Worm (Caenorhabditis elegans): ENCODE data around the gene F13H8.8.

Gene F13H8.8

ce11 chrII:6245199-6245702 lies 22.6 kb downstream of the F13H8.8 start, which contains the start of gene blos-4:
Gene blos-4, plus strand, starts transcription at chrII:6245249.
- TF ChIP-seq med-1 (GFP tag; optimal IDR thresholded peaks at IDR 0.05; ENCODE audit: insufficient read depth) (no peak), klf-2 (GFP tag; conservative IDR thresholded peaks at IDR 0.05) (no peak), T22C8.4 (GFP tag; IDR thresholded peaks at IDR 0.05) (no peak), flt-1 (GFP tag; IDR thresholded peaks at IDR 0.05) (no peak), tab-1 (GFP tag; IDR thresholded peaks at IDR 0.05) (no peak), ztf-29 (GFP tag; IDR thresholded peaks at IDR 0.05) (no peak), ref-1 (GFP tag; conservative IDR thresholded peaks at IDR 0.05) (no peak), cog-1 (tag; optimal IDR thresholded peaks at IDR 0.05) (no peak), ztf-23 (GFP tag; IDR thresholded peaks at IDR 0.05) (no peak)

DNA sequence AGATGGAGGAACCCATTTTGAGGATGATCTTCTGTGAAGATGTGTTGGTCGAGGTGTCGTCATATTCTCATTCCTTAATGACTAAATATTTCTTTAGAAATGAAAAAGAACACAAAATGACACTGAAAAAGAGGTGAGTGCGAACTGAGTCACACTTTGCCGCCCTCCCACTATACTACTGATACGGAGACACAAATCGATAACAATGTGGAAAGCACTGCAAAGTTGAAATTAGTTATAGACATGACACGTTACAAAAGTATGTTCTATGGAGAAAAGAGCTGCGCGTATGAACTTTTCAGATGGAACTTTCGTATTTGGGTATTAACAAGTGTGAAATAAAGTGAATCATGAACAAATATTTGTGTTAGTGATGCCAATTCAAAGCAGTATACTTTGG lies 23.7 kb downstream of the F13H8.8 start, which contains the start of gene tat-4:
TSS of gene tat-4 (minus strand) at position 117 of the 400 bp plus-strand sequence.
- TF ChIP-seq flt-1 (GFP tag; IDR thresholded peaks at IDR 0.05) = no peak
- TF ChIP-seq cog-1 (tag; optimal IDR thresholded peaks at IDR 0.05) = no peak
- no peak for TF ChIP-seq ztf-29 (GFP tag; IDR thresholded peaks at IDR 0.05)
- TF ChIP-seq klf-2 (GFP tag; conservative IDR thresholded peaks at IDR 0.05) = no peak
- no peak for TF ChIP-seq ref-1 (GFP tag; conservative IDR thresholded peaks at IDR 0.05)
- TF ChIP-seq ztf-23 (GFP tag; IDR thresholded peaks at IDR 0.05) = no peak

- TF ChIP-seq tab-1 (GFP tag; IDR thresholded peaks at IDR 0.05) (no peak), ztf-29 (GFP tag; IDR thresholded peaks at IDR 0.05) (no peak), ztf-23 (GFP tag; IDR thresholded peaks at IDR 0.05) (no peak), med-1 (GFP tag; optimal IDR thresholded peaks at IDR 0.05; ENCODE audit: insufficient read depth) (no peak)
Observed at ce11 chrII:6241758-6242157, 26.1 kb downstream of the F13H8.8 start, which contains the start of gene T24H7.8. Gene T24H7.8, plus strand, starts transcription at chrII:6242058.

DNA sequence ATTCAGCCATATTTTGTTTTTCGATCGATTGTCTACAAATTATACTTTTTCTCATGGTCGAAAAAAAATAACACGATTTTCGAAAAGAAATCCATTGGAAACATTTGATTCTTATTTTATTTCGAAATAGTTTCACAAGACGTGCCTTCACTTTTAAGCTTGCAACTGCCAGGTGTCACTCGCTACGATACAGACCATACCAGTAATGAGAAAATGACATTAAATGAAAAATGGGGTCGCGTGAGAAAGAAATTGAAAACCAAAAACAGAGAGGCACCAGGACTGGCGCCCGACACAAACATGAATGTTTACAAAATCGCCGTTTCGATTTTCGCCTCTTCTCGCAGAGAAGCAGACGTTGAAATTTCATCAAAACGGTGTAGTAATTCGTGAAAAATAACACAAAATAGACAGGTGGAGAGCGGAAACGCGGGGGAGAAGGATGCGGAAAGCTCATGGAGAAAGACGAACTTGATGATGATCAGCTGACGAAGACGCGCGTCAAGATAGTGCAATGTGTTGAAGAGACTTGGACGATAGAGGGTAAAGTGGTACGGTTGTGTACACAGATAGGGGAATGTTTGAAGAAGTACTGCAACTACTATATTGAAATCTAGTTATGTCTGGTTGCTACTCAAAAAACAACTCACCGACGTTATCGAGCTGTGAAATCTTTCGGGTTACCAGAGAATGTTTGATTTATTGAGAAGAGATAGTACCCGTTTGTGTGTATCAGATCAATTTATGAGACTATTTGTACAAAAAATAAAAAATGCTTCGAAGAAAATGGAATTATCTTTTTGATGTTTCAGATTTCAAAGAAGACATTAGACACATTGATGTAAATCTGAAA lies 31.6 kb downstream of the F13H8.8 start:
- TF ChIP-seq med-1 (GFP tag; optimal IDR thresholded peaks at IDR 0.05; ENCODE audit: insufficient read depth) = no peak
- TF ChIP-seq tab-1 (GFP tag; IDR thresholded peaks at IDR 0.05) = no peak
- TF ChIP-seq flt-1 (GFP tag; IDR thresholded peaks at IDR 0.05) = no peak
- TF ChIP-seq ztf-23 (GFP tag; IDR thresholded peaks at IDR 0.05) = no peak
- TF ChIP-seq klf-2 (GFP tag; conservative IDR thresholded peaks at IDR 0.05) = no peak
- no peak for TF ChIP-seq cog-1 (tag; optimal IDR thresholded peaks at IDR 0.05)
- no peak for TF ChIP-seq T22C8.4 (GFP tag; IDR thresholded peaks at IDR 0.05)
- no peak for TF ChIP-seq ref-1 (GFP tag; conservative IDR thresholded peaks at IDR 0.05)
- no peak for TF ChIP-seq ztf-29 (GFP tag; IDR thresholded peaks at IDR 0.05)

- TF ChIP-seq cog-1 (tag; optimal IDR thresholded peaks at IDR 0.05) (no peak), med-1 (GFP tag; optimal IDR thresholded peaks at IDR 0.05; ENCODE audit: insufficient read depth) (no peak), tab-1 (GFP tag; IDR thresholded peaks at IDR 0.05) (no peak), ztf-23 (GFP tag; IDR thresholded peaks at IDR 0.05) (no peak), ref-1 (GFP tag; conservative IDR thresholded peaks at IDR 0.05) (no peak), klf-2 (GFP tag; conservative IDR thresholded peaks at IDR 0.05) (no peak), ztf-29 (GFP tag; IDR thresholded peaks at IDR 0.05) (no peak), flt-1 (GFP tag; IDR thresholded peaks at IDR 0.05) (no peak), T22C8.4 (GFP tag; IDR thresholded peaks at IDR 0.05) (no peak)
Observed at ce11 chrII:6235432-6236092, 32.3 kb downstream of the F13H8.8 start, which contains the start of gene T24H7.9. Gene T24H7.9, minus strand, starts transcription at chrII:6235505.

ce11 chrII:6230116-6230515 lies 37.8 kb downstream of the F13H8.8 start:
- TF ChIP-seq ztf-29 (GFP tag; IDR thresholded peaks at IDR 0.05) = no peak
- no peak for TF ChIP-seq T22C8.4 (GFP tag; IDR thresholded peaks at IDR 0.05)
- no peak for TF ChIP-seq klf-2 (GFP tag; conservative IDR thresholded peaks at IDR 0.05)
- TF ChIP-seq flt-1 (GFP tag; IDR thresholded peaks at IDR 0.05) = no peak
- no peak for TF ChIP-seq ref-1 (GFP tag; conservative IDR thresholded peaks at IDR 0.05)
- TF ChIP-seq med-1 (GFP tag; optimal IDR thresholded peaks at IDR 0.05; ENCODE audit: insufficient read depth) = no peak
- TF ChIP-seq ztf-23 (GFP tag; IDR thresholded peaks at IDR 0.05) = no peak
- no peak for TF ChIP-seq cog-1 (tag; optimal IDR thresholded peaks at IDR 0.05)
- no peak for TF ChIP-seq tab-1 (GFP tag; IDR thresholded peaks at IDR 0.05)

DNA sequence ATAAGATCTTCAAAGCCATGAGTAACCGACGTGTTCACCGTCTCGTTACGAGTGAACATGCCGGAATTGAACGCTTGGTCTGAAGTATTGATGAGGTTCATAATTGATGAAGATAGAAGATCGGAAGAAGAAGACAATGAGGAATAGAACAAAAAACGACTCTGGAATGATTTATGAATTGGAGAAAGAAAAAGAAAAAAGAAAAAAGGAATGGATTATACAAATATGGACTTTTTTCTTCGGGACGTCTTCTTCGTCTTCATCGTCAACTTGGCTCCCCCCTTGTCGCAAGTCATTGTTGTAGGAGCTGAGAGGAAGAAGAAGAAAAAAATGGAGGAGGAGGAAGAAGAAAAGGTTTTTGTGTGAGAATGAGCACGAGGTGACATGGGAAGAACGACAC lies 40.9 kb downstream of the F13H8.8 start, which contains the start of gene srsy-2:
TSS of gene srsy-2 (minus strand) at position 101 of the 400 bp plus-strand sequence.
- TF ChIP-seq ztf-23 (GFP tag; IDR thresholded peaks at IDR 0.05) (no peak), klf-2 (GFP tag; conservative IDR thresholded peaks at IDR 0.05) (no peak), med-1 (GFP tag; optimal IDR thresholded peaks at IDR 0.05; ENCODE audit: insufficient read depth) (no peak), ref-1 (GFP tag; conservative IDR thresholded peaks at IDR 0.05) (no peak)

DNA sequence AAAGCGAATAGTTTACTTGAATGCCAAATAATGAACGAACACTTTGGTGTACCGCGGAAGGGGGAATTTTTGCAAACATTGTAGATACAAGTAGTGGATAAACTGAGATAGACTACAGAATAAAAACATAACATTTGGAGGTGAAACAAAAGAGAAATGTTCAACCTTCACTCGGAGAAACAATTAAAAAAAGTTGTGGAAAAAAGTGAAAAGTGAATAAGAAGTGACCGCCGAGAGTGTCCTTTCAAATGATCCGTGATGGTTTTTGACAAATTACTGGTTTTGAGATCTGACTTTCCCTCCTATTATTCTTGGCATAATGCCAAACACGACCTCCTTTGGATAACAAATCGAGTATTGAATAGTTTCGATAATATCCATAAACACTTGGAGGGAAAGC lies 44.1 kb downstream of the F13H8.8 start:
- TF ChIP-seq cog-1 (tag; optimal IDR thresholded peaks at IDR 0.05) = no peak
- TF ChIP-seq klf-2 (GFP tag; conservative IDR thresholded peaks at IDR 0.05) = no peak
- no peak for TF ChIP-seq flt-1 (GFP tag; IDR thresholded peaks at IDR 0.05)
- no peak for TF ChIP-seq T22C8.4 (GFP tag; IDR thresholded peaks at IDR 0.05)
- no peak for TF ChIP-seq tab-1 (GFP tag; IDR thresholded peaks at IDR 0.05)
- TF ChIP-seq ztf-23 (GFP tag; IDR thresholded peaks at IDR 0.05) = no peak
- TF ChIP-seq ztf-29 (GFP tag; IDR thresholded peaks at IDR 0.05) = no peak
- TF ChIP-seq med-1 (GFP tag; optimal IDR thresholded peaks at IDR 0.05; ENCODE audit: insufficient read depth) = no peak
- no peak for TF ChIP-seq ref-1 (GFP tag; conservative IDR thresholded peaks at IDR 0.05)

- TF ChIP-seq ztf-23 (GFP tag; IDR thresholded peaks at IDR 0.05) = no peak
- no peak for TF ChIP-seq klf-2 (GFP tag; conservative IDR thresholded peaks at IDR 0.05)
- no peak for TF ChIP-seq cog-1 (tag; optimal IDR thresholded peaks at IDR 0.05)
- TF ChIP-seq ztf-29 (GFP tag; IDR thresholded peaks at IDR 0.05) = no peak
- TF ChIP-seq tab-1 (GFP tag; IDR thresholded peaks at IDR 0.05) = no peak
- TF ChIP-seq flt-1 (GFP tag; IDR thresholded peaks at IDR 0.05) = no peak
- TF ChIP-seq T22C8.4 (GFP tag; IDR thresholded peaks at IDR 0.05) = no peak
- TF ChIP-seq med-1 (GFP tag; optimal IDR thresholded peaks at IDR 0.05; ENCODE audit: insufficient read depth) = no peak
- no peak for TF ChIP-seq ref-1 (GFP tag; conservative IDR thresholded peaks at IDR 0.05)
Observed at ce11 chrII:6222558-6222957, 45.3 kb downstream of the F13H8.8 start, which contains the start of gene C30B5.6. Gene C30B5.6, minus strand, starts transcription at chrII:6222658.
